Fruit fly (Drosophila melanogaster) whole organism, embryonic: ENCODE data around the gene Irbp.
A peak's percentile ranks its signal among the peaks of the same experiment; 100 is the strongest.

Experiments
- Aef1 ChIP-seq: fragments of 200-800 bp; sonication (Bioruptor generic); IDR thresholded peaks from 3 replicates; pipeline ENCODE4 v1.3.6; 2022; ENCODE audit warnings: missing biosample characterization, missing genetic modification characterization
- Blimp-1 ChIP-seq: fragments of 200-800 bp; sonication (Bioruptor generic); optimal IDR thresholded peaks from 3 replicates; lab custom pipeline; 2018; ENCODE audit warnings: missing biosample characterization, missing genetic modification characterization, mild to moderate bottlenecking, moderate library complexity, missing genetic modification reagents
- CG12104 ChIP-seq: fragments of 200-800 bp; sonication (Bioruptor generic); optimal IDR thresholded peaks from 3 replicates; lab custom pipeline; 2016; ENCODE audit warnings: missing biosample characterization, missing genetic modification characterization
- CG12744 ChIP-seq: fragments of 200-800 bp; sonication (Bioruptor generic); optimal IDR thresholded peaks from 2 replicates; lab custom pipeline; 2016; ENCODE audit warnings: missing biosample characterization, missing genetic modification characterization
- CG14860 ChIP-seq: fragments of 200-800 bp; sonication (Bioruptor generic); IDR thresholded peaks from 3 replicates; pipeline ENCODE4 v1.3.6; 2022; ENCODE audit warnings: missing biosample characterization, missing genetic modification characterization; ENCODE audit not compliant: partially characterized antibody
- CG15011 ChIP-seq: fragments of 200-800 bp; sonication (Bioruptor generic); optimal IDR thresholded peaks from 3 replicates; lab custom pipeline; 2018; ENCODE audit warnings: missing biosample characterization, mild to moderate bottlenecking, missing genetic modification characterization
- CG16813 ChIP-seq: fragments of 200-800 bp; sonication (Bioruptor generic); IDR thresholded peaks from 3 replicates; pipeline ENCODE4 v1.3.6; 2022; ENCODE audit warnings: missing biosample characterization, missing genetic modification characterization; ENCODE audit not compliant: partially characterized antibody
- CG17568 ChIP-seq: fragments of 200-800 bp; sonication (Bioruptor generic); optimal IDR thresholded peaks from 2 replicates; lab custom pipeline; 2018; ENCODE audit warnings: missing biosample characterization, mild to moderate bottlenecking, missing genetic modification characterization, moderate library complexity
- CG2199 ChIP-seq: fragments of 200-800 bp; sonication (Bioruptor generic); IDR thresholded peaks from 3 replicates; pipeline ENCODE4 v1.3.6; 2022; ENCODE audit warnings: missing biosample characterization, missing genetic modification characterization
- CG31224 ChIP-seq: fragments of 200-800 bp; sonication (Bioruptor generic); IDR thresholded peaks from 2 replicates; pipeline ENCODE4 v1.3.6; 2022; ENCODE audit warnings: missing biosample characterization, missing genetic modification characterization
- CG5953 ChIP-seq: fragments of 200-800 bp; sonication (Bioruptor generic); IDR thresholded peaks from 2 replicates; pipeline ENCODE4 v1.3.6; 2022; ENCODE audit warnings: missing biosample characterization, missing genetic modification characterization
- CG6683 ChIP-seq: fragments of 200-800 bp; sonication (Bioruptor generic); optimal IDR thresholded peaks from 2 replicates; lab custom pipeline; 2017; ENCODE audit warnings: missing biosample characterization, mild to moderate bottlenecking, missing genetic modification characterization, missing genetic modification reagents
- CG8290 ChIP-seq, 3 experiments: fragments of 200-800 bp; sonication (Bioruptor generic); optimal IDR thresholded peaks; 2 replicates each; lab custom pipeline; 2016 to 2019; ENCODE audit warnings: missing biosample characterization in 3 of 3, missing genetic modification characterization in 3 of 3, mild to moderate bottlenecking in 2 of 3, moderate library complexity in 1 of 3
- CG9609 ChIP-seq: fragments of 200-800 bp; sonication (Bioruptor generic); optimal IDR thresholded peaks from 3 replicates; lab custom pipeline; 2016; ENCODE audit warnings: missing biosample characterization, missing genetic modification characterization
- CTCF ChIP-seq: fragments of 200-800 bp; sonication (Bioruptor generic); optimal IDR thresholded peaks from 2 replicates; lab custom pipeline; 2017; ENCODE audit warnings: missing biosample characterization, mild to moderate bottlenecking, missing genetic modification characterization, moderate library complexity
- Dfd ChIP-seq, 2 experiments: fragments of >200 bp; optimal IDR thresholded peaks; 2 replicates each; lab custom pipeline; 2017; ENCODE audit warnings: missing biosample characterization in 2 of 2, missing genetic modification characterization in 2 of 2
- Elba2 ChIP-seq: fragments of 200-800 bp; sonication (Bioruptor generic); optimal IDR thresholded peaks from 3 replicates; lab custom pipeline; 2016; ENCODE audit warnings: missing biosample characterization, missing genetic modification characterization
- Ets97D ChIP-seq: fragments of 200-800 bp; sonication (Bioruptor generic); optimal IDR thresholded peaks from 3 replicates; lab custom pipeline; 2016; ENCODE audit warnings: missing biosample characterization, missing genetic modification characterization
- Fer3 ChIP-seq: fragments of 200-800 bp; sonication (Bioruptor generic); optimal IDR thresholded peaks from 2 replicates; lab custom pipeline; 2018; ENCODE audit warnings: missing biosample characterization, mild to moderate bottlenecking, missing genetic modification characterization, moderate library complexity
- H2.0 ChIP-seq: fragments of 200-800 bp; sonication (Bioruptor generic); IDR thresholded peaks from 2 replicates; pipeline ENCODE4 v1.3.6; 2022; ENCODE audit warnings: missing biosample characterization, missing genetic modification characterization
- Mes4 ChIP-seq: fragments of 200-800 bp; sonication (Bioruptor generic); optimal IDR thresholded peaks from 2 replicates; lab custom pipeline; 2016; ENCODE audit warnings: missing biosample characterization, missing genetic modification characterization
- Pdp1 ChIP-seq, 2 experiments: fragments of 200-800 bp; sonication (Bioruptor generic); optimal IDR thresholded peaks; 3 replicates each; lab custom pipeline; 2016; ENCODE audit warnings: missing biosample characterization in 2 of 2, missing genetic modification characterization in 2 of 2, mild to moderate bottlenecking in 1 of 2, moderate library complexity in 1 of 2
- ac ChIP-seq: fragments of 200-800 bp; sonication (Bioruptor generic); optimal IDR thresholded peaks from 3 replicates; lab custom pipeline; 2017; ENCODE audit warnings: missing biosample characterization, mild to moderate bottlenecking, missing genetic modification characterization
- ara ChIP-seq: fragments of 200-800 bp; sonication (Bioruptor generic); IDR thresholded peaks from 2 replicates; pipeline ENCODE4 v1.3.6; 2022; ENCODE audit warnings: missing biosample characterization, missing genetic modification characterization
- ase ChIP-seq: fragments of 200-800 bp; sonication (Bioruptor generic); IDR thresholded peaks from 3 replicates; pipeline ENCODE4 v1.3.6; 2022; ENCODE audit warnings: missing biosample characterization, missing genetic modification characterization
- ash1 ChIP-seq: fragments of 200-800 bp; sonication (Bioruptor generic); optimal IDR thresholded peaks from 2 replicates; lab custom pipeline; 2018; ENCODE audit warnings: missing biosample characterization, mild to moderate bottlenecking, missing genetic modification characterization
- bigmax ChIP-seq: fragments of 200-800 bp; sonication (Bioruptor generic); optimal IDR thresholded peaks from 2 replicates; lab custom pipeline; 2018; ENCODE audit warnings: missing biosample characterization, mild to moderate bottlenecking, missing genetic modification characterization
- crc ChIP-seq: fragments of 200-800 bp; sonication (Bioruptor generic); optimal IDR thresholded peaks from 2 replicates; lab custom pipeline; 2016; ENCODE audit warnings: missing biosample characterization, missing genetic modification characterization
- crol ChIP-seq: fragments of 200-800 bp; sonication (Bioruptor generic); IDR thresholded peaks from 2 replicates; pipeline ENCODE4 v1.3.6; 2022; ENCODE audit warnings: missing biosample characterization, missing genetic modification characterization
- crp ChIP-seq, 2 experiments: fragments of 200-800 bp; sonication (Bioruptor generic); optimal IDR thresholded peaks; 2 replicates in 1 of 2; 3 replicates in 1 of 2; lab custom pipeline; 2017; ENCODE audit warnings: missing biosample characterization in 2 of 2, missing genetic modification characterization in 2 of 2, mild to moderate bottlenecking in 1 of 2, moderate library complexity in 1 of 2
- ewg ChIP-seq: fragments of 200-800 bp; sonication (Bioruptor generic); optimal IDR thresholded peaks from 3 replicates; lab custom pipeline; 2017; ENCODE audit warnings: mild to moderate bottlenecking, missing biosample characterization, missing genetic modification reagents, missing genetic modification characterization
- ftz-f1 ChIP-seq: fragments of 200-800 bp; sonication (Bioruptor generic); optimal IDR thresholded peaks from 2 replicates; lab custom pipeline; 2016; ENCODE audit warnings: missing biosample characterization, missing genetic modification characterization
- grau ChIP-seq: fragments of 200-800 bp; optimal IDR thresholded peaks from 3 replicates; lab custom pipeline; 2019; ENCODE audit warnings: missing biosample characterization, mild to moderate bottlenecking, missing genetic modification characterization, moderate library complexity
- hkb ChIP-seq, 2 experiments: fragments of 200-800 bp in 1 of 2; fragments of >200 bp in 1 of 2; sonication (Bioruptor generic) in 1 of 2; IDR thresholded peaks in 1 of 2; optimal IDR thresholded peaks in 1 of 2; 2 replicates each; pipeline versions ENCODE4 v1.3.6 to Lab custom; 2017 to 2022; ENCODE audit warnings: missing biosample characterization in 1 of 2, missing genetic modification characterization in 1 of 2
- jumu ChIP-seq: fragments of 200-800 bp; sonication (Bioruptor generic); optimal IDR thresholded peaks from 3 replicates; lab custom pipeline; 2016; ENCODE audit warnings: missing biosample characterization, missing genetic modification characterization
- knrl ChIP-seq: fragments of 200-800 bp; sonication (Bioruptor generic); IDR thresholded peaks from 3 replicates; pipeline ENCODE4 v1.3.6; 2022; ENCODE audit warnings: missing biosample characterization, missing genetic modification characterization; ENCODE audit not compliant: partially characterized antibody
- lmd ChIP-seq: fragments of 200-800 bp; sonication (Bioruptor generic); IDR thresholded peaks from 2 replicates; pipeline ENCODE4 v1.3.6; 2022; ENCODE audit warnings: missing biosample characterization, missing genetic modification characterization
- mam ChIP-seq: fragments of 200-800 bp; sonication (Bioruptor generic); optimal IDR thresholded peaks from 3 replicates; lab custom pipeline; 2016; ENCODE audit warnings: missing biosample characterization, missing genetic modification characterization
- nerfin-2 ChIP-seq: fragments of 200-800 bp; sonication (Bioruptor generic); IDR thresholded peaks from 2 replicates; pipeline ENCODE4 v1.3.6; 2022; ENCODE audit warnings: missing biosample characterization, missing genetic modification characterization; ENCODE audit not compliant: partially characterized antibody
- pfk ChIP-seq: fragments of 200-800 bp; sonication (Bioruptor generic); optimal IDR thresholded peaks from 2 replicates; lab custom pipeline; 2018; ENCODE audit warnings: missing biosample characterization, mild to moderate bottlenecking, missing genetic modification characterization, moderate library complexity
- phol ChIP-seq: fragments of 200-800 bp; sonication (Bioruptor generic); optimal IDR thresholded peaks from 3 replicates; lab custom pipeline; 2018; ENCODE audit warnings: missing biosample characterization, mild to moderate bottlenecking, missing genetic modification characterization, moderate library complexity
- pum ChIP-seq: fragments of 200-800 bp; sonication (Bioruptor generic); optimal IDR thresholded peaks from 2 replicates; lab custom pipeline; 2016; ENCODE audit warnings: missing biosample characterization, missing genetic modification characterization
- shn ChIP-seq: fragments of 200-800 bp; sonication (Bioruptor generic); optimal IDR thresholded peaks from 3 replicates; lab custom pipeline; 2016; ENCODE audit warnings: missing biosample characterization, missing genetic modification characterization
- so ChIP-seq: fragments of 200-800 bp; sonication (Bioruptor generic); IDR thresholded peaks from 3 replicates; pipeline ENCODE4 v1.3.6; 2022; ENCODE audit warnings: missing biosample characterization, missing genetic modification characterization
- wek ChIP-seq: fragments of 200-800 bp; sonication (Bioruptor generic); optimal IDR thresholded peaks from 3 replicates; lab custom pipeline; 2018; ENCODE audit warnings: missing biosample characterization, mild to moderate bottlenecking, missing genetic modification characterization, moderate library complexity

Irbp gene

DNA sequence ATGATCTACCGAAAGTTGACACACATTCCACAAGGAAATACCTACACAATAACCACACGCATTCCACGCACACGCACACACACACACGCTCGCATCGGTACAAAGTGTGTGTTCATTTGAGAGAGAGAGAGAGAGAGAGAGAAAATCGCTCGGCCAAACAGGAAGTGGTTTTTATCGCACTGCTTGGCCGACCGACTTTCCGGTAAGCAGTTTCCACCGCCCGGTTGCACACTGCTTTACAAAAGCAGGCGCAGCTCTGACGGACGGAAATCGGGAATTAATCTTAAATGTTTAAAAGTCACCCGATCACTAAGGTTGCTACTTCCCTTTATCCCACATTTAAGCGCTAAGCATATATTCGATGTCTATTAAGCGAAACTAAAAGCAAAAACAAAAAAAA is 17.0 kb upstream of the Irbp start (continued):
- TF ChIP-seq CG9609 (GFP tag; lab: Kevin White, UChicago) (peak; percentile 24), CG15011 (GFP tag; lab: Kevin White, UChicago) (peak; percentile 42), Fer3 (no peak)
- TF ChIP-seq, all 482 proteins: peak for 251

DNA sequence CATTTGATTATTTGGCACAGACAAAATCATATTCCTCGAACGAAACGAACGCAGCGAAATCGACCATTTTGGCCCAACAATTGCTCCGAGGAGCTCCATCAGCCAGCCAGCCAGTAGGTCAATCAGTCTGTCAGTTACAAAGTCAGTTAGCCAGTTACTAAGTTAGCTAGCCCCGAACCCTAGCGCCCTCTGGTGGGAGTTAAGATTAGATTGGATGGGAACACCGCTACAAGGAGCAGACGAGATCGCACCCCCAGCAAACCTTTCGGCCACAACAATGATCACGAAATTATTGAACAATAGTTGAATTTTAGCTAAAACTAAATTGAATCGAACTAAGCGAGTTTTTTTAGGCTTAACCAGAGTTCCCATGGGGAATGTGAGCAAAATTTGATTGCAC is 16.0 kb upstream of the Irbp start:
- TF ChIP-seq CG31224 (no peak), hkb (optimal IDR thresholded peaks at IDR 0.05; lab: Kevin White, UChicago) (no peak), hkb (GFP tag; IDR thresholded peaks at IDR 0.05; lab: Robert Waterston, UW) (no peak), Pdp1 (GFP tag; optimal IDR thresholded peaks at IDR 0.05; lab: Kevin White, UChicago) (no peak), CTCF (GFP tag; lab: Kevin White, UChicago) (peak; percentile 60), CG16813 (GFP tag; lab: Robert Waterston, UW) (0 out of 3 replicates have a peak, but pooled peaks have one; percentile 13)

DNA sequence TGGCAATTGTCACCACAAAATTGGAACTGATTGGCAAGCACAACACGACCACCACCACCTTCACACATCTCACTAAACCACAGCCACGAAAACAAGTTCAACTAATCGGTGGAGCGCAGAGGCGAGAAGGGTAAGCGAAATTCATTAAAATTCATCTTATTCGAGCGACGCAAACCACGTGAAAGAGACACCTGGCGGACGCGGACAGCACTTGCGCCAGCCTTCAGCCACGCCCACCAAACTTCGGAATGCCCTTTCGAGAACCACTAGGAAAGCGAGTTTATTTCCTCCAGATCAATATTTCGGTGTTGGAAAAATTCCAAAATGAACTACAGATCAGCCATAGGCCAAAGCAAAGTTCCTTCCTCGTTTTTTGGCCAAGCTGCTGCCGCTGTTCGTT is 14.3 kb upstream of the Irbp start:
- TF ChIP-seq grau (tag; lab: Kevin White, UChicago) (no peak), Dfd (GFP tag; optimal IDR thresholded peaks at IDR 0.05; lab: Kevin White, UChicago) (no peak), ara (GFP tag; lab: Robert Waterston, UW) (no peak), CG14860 (0 out of 3 replicates have a peak, but pooled peaks have one; percentile 18), CTCF (GFP tag; lab: Kevin White, UChicago) (peak; percentile 38)

DNA sequence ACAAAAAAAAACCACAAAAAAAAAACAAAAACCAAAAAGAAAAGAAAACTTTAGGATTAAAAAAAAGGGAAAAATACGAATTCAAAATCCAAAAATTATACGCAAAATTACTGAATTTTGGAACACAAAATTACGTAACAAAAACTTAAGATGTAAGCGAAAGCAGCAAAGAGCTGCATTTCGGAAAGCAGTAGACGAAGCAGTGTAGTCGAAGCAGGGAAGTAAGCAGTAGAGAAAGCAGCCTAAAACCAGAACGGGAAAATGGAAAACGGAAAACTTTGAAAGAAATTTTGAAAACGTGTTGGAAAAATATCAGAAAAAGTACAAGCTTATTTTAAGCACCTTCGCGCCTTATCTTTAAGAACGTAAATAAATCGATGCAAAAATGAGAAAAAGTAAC is 7.0 kb upstream of the Irbp start:
- TF ChIP-seq CG12104 (GFP tag; lab: Kevin White, UChicago) (no peak), ase (GFP tag; lab: Robert Waterston, UW) (no peak), Blimp-1 (GFP tag; lab: Kevin White, UChicago) (no peak), shn (GFP tag; lab: Kevin White, UChicago) (no peak), CG17568 (GFP tag; lab: Kevin White, UChicago) (no peak), phol (tag; lab: Kevin White, UChicago) (no peak), H2.0 (GFP tag; lab: Robert Waterston, UW) (no peak), mam (GFP tag; lab: Kevin White, UChicago) (no peak), lmd (GFP tag; lab: Robert Waterston, UW) (no peak), CG8290 (GFP tag; optimal IDR thresholded peaks at IDR 0.05; lab: Kevin White, UChicago) (peak; percentile 97), CG8290 (tag; optimal IDR thresholded peaks at IDR 0.05; lab: Kevin White, UChicago) (peak in 1 of 2 experiments; percentile 63), CG5953 (GFP tag; lab: Robert Waterston, UW) (no peak), crp (GFP tag; optimal IDR thresholded peaks at IDR 0.05; lab: Kevin White, UChicago) (no peak), ac (GFP tag; lab: Kevin White, UChicago) (no peak), pum (GFP tag; lab: Kevin White, UChicago) (no peak), Mes4 (GFP tag; lab: Kevin White, UChicago) (no peak), wek (GFP tag; lab: Kevin White, UChicago) (no peak), so (no peak), Elba2 (GFP tag; lab: Kevin White, UChicago) (no peak), Aef1 (GFP tag; lab: Robert Waterston, UW) (no peak), Dfd (GFP tag; optimal IDR thresholded peaks at IDR 0.05; lab: Kevin White, UChicago) (peak in 1 of 2 experiments; percentile 88), crc (no peak), CG2199 (GFP tag; lab: Robert Waterston, UW) (0 out of 3 replicates have a peak, but pooled peaks have one; percentile 8), nerfin-2 (no peak), crol (GFP tag; lab: Robert Waterston, UW) (no peak), ftz-f1 (GFP tag; lab: Kevin White, UChicago) (no peak), knrl (GFP tag; lab: Robert Waterston, UW) (0 out of 3 replicates have a peak, but pooled peaks have one; percentile 8), ash1 (GFP tag; lab: Kevin White, UChicago) (no peak), jumu (no peak), CG6683 (no peak), Ets97D (GFP tag; lab: Kevin White, UChicago) (peak; percentile 83), ewg (GFP tag; lab: Kevin White, UChicago) (no peak), bigmax (GFP tag; lab: Kevin White, UChicago) (no peak), CG12744 (GFP tag; lab: Kevin White, UChicago) (no peak), pfk (GFP tag; lab: Kevin White, UChicago) (no peak)
